Worm (Caenorhabditis elegans) whole organism, late embryonic: Measurements from ENCODE around the gene rhy-1.

ENCODE experiments used
- T23F11.4 ChIP-seq: fragments of 200-800 bp; sonication (Bioruptor generic); optimal IDR thresholded peaks from 2 replicates; lab custom pipeline; 2018; ENCODE audit warnings: mild to moderate bottlenecking, missing genetic modification characterization, missing compliant biosample characterization
- ama-1 ChIP-seq: fragments of 150-350 bp; optimal IDR thresholded peaks from 2 replicates; lab custom pipeline; 2014
- ceh-45 ChIP-seq: fragments of 200-800 bp; sonication (Bioruptor generic); IDR thresholded peaks from 2 replicates; pipeline ENCODE4 v1.3.6; 2022; ENCODE audit warnings: missing genetic modification reagents, missing genetic modification characterization, missing compliant biosample characterization
- ceh-9 ChIP-seq: sonication (generic microtip); optimal IDR thresholded peaks from 2 replicates; lab custom pipeline; 2016; ENCODE audit warnings: mild to moderate bottlenecking, missing genetic modification characterization, inconsistent platforms, missing compliant biosample characterization
- ets-4 ChIP-seq: sonication (generic microtip); optimal IDR thresholded peaks from 2 replicates; lab custom pipeline; 2016; ENCODE audit warnings: missing genetic modification characterization, missing compliant biosample characterization
- hlh-8 ChIP-seq: sonication (generic microtip); optimal IDR thresholded peaks from 2 replicates; lab custom pipeline; 2016; ENCODE audit warnings: missing genotype, missing genetic modification characterization, missing compliant biosample characterization
- mec-3 ChIP-seq: sonication (generic microtip); optimal IDR thresholded peaks from 2 replicates; lab custom pipeline; 2016; ENCODE audit warnings: borderline replicate concordance, missing genetic modification characterization, missing compliant biosample characterization
- rnt-1 ChIP-seq: sonication (generic microtip); optimal IDR thresholded peaks from 2 replicates; lab custom pipeline; 2016; ENCODE audit warnings: missing genetic modification characterization, missing compliant biosample characterization
- unc-3 ChIP-seq, 2 experiments: fragments of 200-800 bp in 1 of 2; sonication (Bioruptor generic) in 1 of 2; sonication (generic microtip) in 1 of 2; conservative IDR thresholded peaks in 1 of 2; optimal IDR thresholded peaks in 1 of 2; 2 replicates each; pipeline versions ENCODE4 v1.3.6 to Lab custom; 2016 to 2022; ENCODE audit warnings: missing compliant biosample characterization in 2 of 2, missing genetic modification characterization in 2 of 2, missing genetic modification reagents in 1 of 2

- TF ChIP-seq hlh-8 (tag; lab: Kevin White, UChicago) (no peak), T23F11.4 (GFP tag; lab: Kevin White, UChicago) (no peak), ceh-45 (GFP tag; lab: Robert Waterston, UW) (no peak), ets-4 (tag; lab: Kevin White, UChicago) (no peak), rnt-1 (no peak), mec-3 (tag; lab: Kevin White, UChicago) (no peak), ceh-9 (tag; lab: Kevin White, UChicago) (no peak), unc-3 (GFP tag; conservative IDR thresholded peaks at IDR 0.05; lab: Robert Waterston, UW) (no peak), unc-3 (tag; optimal IDR thresholded peaks at IDR 0.05; lab: Kevin White, UChicago) (no peak), ama-1 (lab: Kevin White, UChicago) (no peak)
These were observed 40.9 kb upstream of the rhy-1 start for ce11 chrII:9120329-9120728.
